Worm (Caenorhabditis elegans) whole organism, late embryonic: ENCODE data around the gene ZK512.4.

Experiments
- ceh-18 ChIP-seq: sonication (generic microtip); optimal IDR thresholded peaks from 2 replicates; lab custom pipeline; 2016; ENCODE audit warnings: missing genetic modification characterization, missing compliant biosample characterization
- ceh-2 ChIP-seq: sonication (generic microtip); optimal IDR thresholded peaks from 2 replicates; lab custom pipeline; 2016; ENCODE audit warnings: missing genotype, missing genetic modification characterization, missing compliant biosample characterization
- fkh-10 ChIP-seq: fragments of 150-350 bp; optimal IDR thresholded peaks from 2 replicates; lab custom pipeline; 2014; ENCODE audit warnings: missing biosample characterization, missing genetic modification reagents, missing genetic modification characterization
- hlh-6 ChIP-seq: sonication (generic microtip); optimal IDR thresholded peaks from 2 replicates; lab custom pipeline; 2016; ENCODE audit warnings: missing genotype, missing genetic modification characterization, missing compliant biosample characterization
- madf-2 ChIP-seq: sonication (generic microtip); optimal IDR thresholded peaks from 2 replicates; lab custom pipeline; 2017; ENCODE audit warnings: missing genetic modification characterization, missing compliant biosample characterization
- nfya-1 ChIP-seq: sonication (generic microtip); optimal IDR thresholded peaks from 2 replicates; lab custom pipeline; 2017; ENCODE audit warnings: missing genetic modification characterization, mild to moderate bottlenecking, missing compliant biosample characterization, antibody characterized with exemption, moderate library complexity
- nhr-232 ChIP-seq: sonication (generic microtip); optimal IDR thresholded peaks from 2 replicates; lab custom pipeline; 2016; ENCODE audit warnings: missing genetic modification characterization, missing compliant biosample characterization
- pqm-1 ChIP-seq: sonication (generic microtip); optimal IDR thresholded peaks from 2 replicates; lab custom pipeline; 2016; ENCODE audit warnings: missing genetic modification characterization, missing compliant biosample characterization
- ztf-16 ChIP-seq: sonication (generic microtip); optimal IDR thresholded peaks from 2 replicates; lab custom pipeline; 2017; ENCODE audit warnings: missing genetic modification characterization, missing compliant biosample characterization

- TF ChIP-seq fkh-10 (no peak), pqm-1 (tag; lab: Kevin White, UChicago) (no peak), hlh-6 (tag; lab: Kevin White, UChicago) (no peak), nfya-1 (tag; lab: Kevin White, UChicago) (no peak), ceh-2 (no peak), nhr-232 (no peak), ztf-16 (tag; lab: Kevin White, UChicago) (no peak), ceh-18 (tag; lab: Kevin White, UChicago) (no peak), madf-2 (tag; lab: Kevin White, UChicago) (no peak)
Measured at ce11 chrIII:9118314-9118850, 26.8 kb upstream of the ZK512.4 start, which contains the start of gene grl-11.
